Fruit fly (Drosophila melanogaster): ENCODE measurements around the gene MME1.

The MME1 gene

dm6 chr2L:7032517-7032951 lies 5.2 kb downstream of the MME1 start, which contains the start of the genes Rab30 and Caper (continued):
- TF ChIP-seq Gsc (GFP tag; IDR thresholded peaks at IDR 0.05): no peak
- no peak for TF ChIP-seq br (optimal IDR thresholded peaks at IDR 0.05)
- peak; percentile 86 for TF ChIP-seq HmgD (GFP tag; optimal IDR thresholded peaks at IDR 0.05)
- no peak for TF ChIP-seq Meics (GFP tag; optimal IDR thresholded peaks at IDR 0.05)
- peak; percentile 99 for TF ChIP-seq CG2116 (GFP tag; optimal IDR thresholded peaks at IDR 0.05)
- TF ChIP-seq gcm (GFP tag; optimal IDR thresholded peaks at IDR 0.05): peak; percentile 45
- TF ChIP-seq Hr51 (GFP tag; optimal IDR thresholded peaks at IDR 0.05): peak in 1 of 2 experiments; percentile 60
- TF ChIP-seq ind (GFP tag; optimal IDR thresholded peaks at IDR 0.05): peak; percentile 42
- TF ChIP-seq chif (GFP tag; optimal IDR thresholded peaks at IDR 0.05): peak; percentile 37 to 45
- no peak for TF ChIP-seq C15 (GFP tag; IDR thresholded peaks at IDR 0.05)
- TF ChIP-seq rib (GFP tag; IDR thresholded peaks at IDR 0.05): peak; percentile 54; the same call in 1 of the 2 replicates
- peak; percentile 43 for TF ChIP-seq CG17359 (tag; optimal IDR thresholded peaks at IDR 0.05)
- no peak for TF ChIP-seq dan (GFP tag; IDR thresholded peaks at IDR 0.05)
- peak; percentile 50 for TF ChIP-seq CG14441 (GFP tag; IDR thresholded peaks at IDR 0.05)
- TF ChIP-seq nerfin-2 (GFP tag; IDR thresholded peaks at IDR 0.05; ENCODE audit: partially characterized antibody): peak; percentile 97
- no peak for TF ChIP-seq gsb (GFP tag; IDR thresholded peaks at IDR 0.05)
- TF ChIP-seq CG3281 (GFP tag; optimal IDR thresholded peaks at IDR 0.05): peak; percentile 46
- TF ChIP-seq Hr78 (GFP tag; optimal IDR thresholded peaks at IDR 0.05): no peak
- TF ChIP-seq fru (optimal IDR thresholded peaks at IDR 0.05): no peak
- peak; percentile 49 for TF ChIP-seq CG14014 (GFP tag; IDR thresholded peaks at IDR 0.05)
- TF ChIP-seq Poxn (GFP tag; IDR thresholded peaks at IDR 0.05): no peak
- peak; percentile 42 for TF ChIP-seq tin (GFP tag; optimal IDR thresholded peaks at IDR 0.05)
- no peak for TF ChIP-seq pita (GFP tag; optimal IDR thresholded peaks at IDR 0.05)
- TF ChIP-seq Ets65A (GFP tag): peak; percentile 96
- TF ChIP-seq CG10147 (GFP tag; optimal IDR thresholded peaks at IDR 0.05): peak; percentile 23
- TF ChIP-seq CG16863 (GFP tag; optimal IDR thresholded peaks at IDR 0.05): peak; percentile 35
- TF ChIP-seq CG1603 (tag; optimal IDR thresholded peaks at IDR 0.05): peak; percentile 89
- TF ChIP-seq hkb (optimal IDR thresholded peaks at IDR 0.05): no peak
- TF ChIP-seq hkb (GFP tag; IDR thresholded peaks at IDR 0.05): no peak; the same call in 1 of the 2 replicates
- TF ChIP-seq eve (GFP tag; optimal IDR thresholded peaks at IDR 0.05): no peak
- TF ChIP-seq crol (GFP tag; IDR thresholded peaks at IDR 0.05): no peak
- no peak for TF ChIP-seq CG9817 (tag; optimal IDR thresholded peaks at IDR 0.05)
- TF ChIP-seq CG3065 (GFP tag; optimal IDR thresholded peaks at IDR 0.05): no peak
- peak; percentile 8 for TF ChIP-seq CG17802 (tag; optimal IDR thresholded peaks at IDR 0.05)
- TF ChIP-seq CG4328 (GFP tag; optimal IDR thresholded peaks at IDR 0.05): no peak
- peak; percentile 8 for TF ChIP-seq Vsx1 (GFP tag; optimal IDR thresholded peaks at IDR 0.05)
- peak; percentile 88 for TF ChIP-seq NFAT (GFP tag; IDR thresholded peaks at IDR 0.05)
- no peak for TF ChIP-seq yki (optimal IDR thresholded peaks at IDR 0.05)
- TF ChIP-seq cg (GFP tag; optimal IDR thresholded peaks at IDR 0.05): no peak
- no peak for TF ChIP-seq CG4820 (GFP tag; optimal IDR thresholded peaks at IDR 0.05)
- no peak for TF ChIP-seq CG18764 (GFP tag; optimal IDR thresholded peaks at IDR 0.05)
- peak; percentile 52 for TF ChIP-seq CG7987 (GFP tag; optimal IDR thresholded peaks at IDR 0.05)
- TF ChIP-seq CG7745 (tag; optimal IDR thresholded peaks at IDR 0.05): peak; percentile 54
- no peak for TF ChIP-seq btn (GFP tag; optimal IDR thresholded peaks at IDR 0.05)
- TF ChIP-seq jing (GFP tag; optimal IDR thresholded peaks at IDR 0.05): no peak
- TF ChIP-seq Mad (GFP tag; optimal IDR thresholded peaks at IDR 0.05): peak; percentile 9
- TF ChIP-seq CG17385 (GFP tag; optimal IDR thresholded peaks at IDR 0.05): peak; percentile 21
- TF ChIP-seq pzg (GFP tag; optimal IDR thresholded peaks at IDR 0.05): peak; percentile 94
- peak; percentile 83 for TF ChIP-seq mam (GFP tag; optimal IDR thresholded peaks at IDR 0.05)
- TF ChIP-seq Myb (GFP tag; optimal IDR thresholded peaks at IDR 0.05): peak; percentile 75
- peak; percentile 25 for TF ChIP-seq twi (tag; optimal IDR thresholded peaks at IDR 0.05)
- no peak for TF ChIP-seq ham (GFP tag; IDR thresholded peaks at IDR 0.05)
- peak; percentile 98 for TF ChIP-seq Scr (GFP tag; IDR thresholded peaks at IDR 0.05; ENCODE audit: partially characterized antibody)
